Fruit fly (Drosophila melanogaster): ENCODE data around the gene CG7655.

The CG7655 gene

dm6 chr3R:17711646-17711975 lies 29.1 kb downstream of the CG7655 start:
- TF ChIP-seq CG1620 (GFP tag; optimal IDR thresholded peaks at IDR 0.05) = no peak
- TF ChIP-seq CG5204 (GFP tag; optimal IDR thresholded peaks at IDR 0.05) = no peak
- no peak for TF ChIP-seq CG11617 (GFP tag; optimal IDR thresholded peaks at IDR 0.05)
- no peak for TF ChIP-seq Crg-1 (GFP tag; optimal IDR thresholded peaks at IDR 0.05)
- no peak for TF ChIP-seq CG12768 (GFP tag; optimal IDR thresholded peaks at IDR 0.05)
- TF ChIP-seq ovo (GFP tag; optimal IDR thresholded peaks at IDR 0.05) = no peak

dm6 chr3R:17712623-17713521 lies 30.4 kb downstream of the CG7655 start:
- no peak for TF ChIP-seq CG1620 (GFP tag; optimal IDR thresholded peaks at IDR 0.05)
- peak; percentile 56 for TF ChIP-seq tj (GFP tag; optimal IDR thresholded peaks at IDR 0.05)
- peak; percentile 82 for TF ChIP-seq pad (GFP tag; optimal IDR thresholded peaks at IDR 0.05)
- peak; percentile 29 for TF ChIP-seq ovo (GFP tag; optimal IDR thresholded peaks at IDR 0.05)
- TF ChIP-seq bab1 (GFP tag; optimal IDR thresholded peaks at IDR 0.05) = no peak
- no peak for TF ChIP-seq CG7045 (GFP tag; optimal IDR thresholded peaks at IDR 0.05)
- TF ChIP-seq Hr96 (GFP tag; optimal IDR thresholded peaks at IDR 0.05) = no peak
- TF ChIP-seq cic (GFP tag; optimal IDR thresholded peaks at IDR 0.05) = peak; percentile 27
- TF ChIP-seq kay (GFP tag; ENCODE audit: borderline replicate concordance) = no peak
- TF ChIP-seq CG12768 (GFP tag; optimal IDR thresholded peaks at IDR 0.05) = peak; percentile 28

- TF ChIP-seq bab1 (GFP tag; optimal IDR thresholded peaks at IDR 0.05) = no peak
- no peak for TF ChIP-seq CG33017 (tag; optimal IDR thresholded peaks at IDR 0.05)
- peak; percentile 33 for TF ChIP-seq cic (GFP tag; optimal IDR thresholded peaks at IDR 0.05)
- peak; percentile 56 for TF ChIP-seq tj (GFP tag; optimal IDR thresholded peaks at IDR 0.05)
- TF ChIP-seq CG12768 (GFP tag; optimal IDR thresholded peaks at IDR 0.05) = no peak
- no peak for TF ChIP-seq CG5204 (GFP tag; optimal IDR thresholded peaks at IDR 0.05)
- no peak for TF ChIP-seq Hr96 (GFP tag; optimal IDR thresholded peaks at IDR 0.05)
- no peak for TF ChIP-seq pad (GFP tag; optimal IDR thresholded peaks at IDR 0.05)
- no peak for TF ChIP-seq Clk (GFP tag; optimal IDR thresholded peaks at IDR 0.05)
- no peak for TF ChIP-seq Crg-1 (GFP tag; optimal IDR thresholded peaks at IDR 0.05)
- TF ChIP-seq ovo (GFP tag; optimal IDR thresholded peaks at IDR 0.05) = peak; percentile 53
- no peak for TF ChIP-seq CG11617 (GFP tag; optimal IDR thresholded peaks at IDR 0.05)
- TF ChIP-seq kay (GFP tag; ENCODE audit: borderline replicate concordance) = no peak
- no peak for TF ChIP-seq CG1620 (GFP tag; optimal IDR thresholded peaks at IDR 0.05)
- TF ChIP-seq cnc (optimal IDR thresholded peaks at IDR 0.05) = no peak
- TF ChIP-seq Mnt (GFP tag; optimal IDR thresholded peaks at IDR 0.05) = no peak
- TF ChIP-seq CG7101 (tag; optimal IDR thresholded peaks at IDR 0.05) = no peak
- TF ChIP-seq CG7045 (GFP tag; optimal IDR thresholded peaks at IDR 0.05) = no peak
- no peak for TF ChIP-seq toe (GFP tag; optimal IDR thresholded peaks at IDR 0.05)
- TF ChIP-seq CG14711 (tag; optimal IDR thresholded peaks at IDR 0.05) = peak; percentile 58
These were observed 31.9 kb downstream of the CG7655 start for dm6 chr3R:17714370-17714769.

dm6 chr3R:17714773-17715344 lies 32.4 kb downstream of the CG7655 start:
- TF ChIP-seq pad (GFP tag; optimal IDR thresholded peaks at IDR 0.05) (peak; percentile 92), CG1620 (GFP tag; optimal IDR thresholded peaks at IDR 0.05) (no peak), CG7045 (GFP tag; optimal IDR thresholded peaks at IDR 0.05) (no peak), CG11617 (GFP tag; optimal IDR thresholded peaks at IDR 0.05) (no peak)

dm6 chr3R:17716858-17717596 lies 34.6 kb downstream of the CG7655 start:
- peak; percentile 58 for TF ChIP-seq tj (GFP tag; optimal IDR thresholded peaks at IDR 0.05)
- TF ChIP-seq CG5204 (GFP tag; optimal IDR thresholded peaks at IDR 0.05) = no peak
- TF ChIP-seq CG7101 (tag; optimal IDR thresholded peaks at IDR 0.05) = peak; percentile 47
- peak; percentile 27 for TF ChIP-seq CG7045 (GFP tag; optimal IDR thresholded peaks at IDR 0.05)
- TF ChIP-seq cic (GFP tag; optimal IDR thresholded peaks at IDR 0.05) = peak; percentile 74
- peak; percentile 66 for TF ChIP-seq Crg-1 (GFP tag; optimal IDR thresholded peaks at IDR 0.05)
- peak; percentile 34 for TF ChIP-seq CG33017 (tag; optimal IDR thresholded peaks at IDR 0.05)
- TF ChIP-seq kay (GFP tag; ENCODE audit: borderline replicate concordance) = no peak
- peak; percentile 99 for TF ChIP-seq CG14711 (tag; optimal IDR thresholded peaks at IDR 0.05)
- TF ChIP-seq bab1 (GFP tag; optimal IDR thresholded peaks at IDR 0.05) = peak; percentile 58
- peak; percentile 41 for TF ChIP-seq CG11617 (GFP tag; optimal IDR thresholded peaks at IDR 0.05)
- peak; percentile 70 for TF ChIP-seq pad (GFP tag; optimal IDR thresholded peaks at IDR 0.05)
- TF ChIP-seq Mnt (GFP tag; optimal IDR thresholded peaks at IDR 0.05) = peak; percentile 77
- no peak for TF ChIP-seq cnc (optimal IDR thresholded peaks at IDR 0.05)
- TF ChIP-seq CG1620 (GFP tag; optimal IDR thresholded peaks at IDR 0.05) = peak; percentile 21
- peak; percentile 49 for TF ChIP-seq Clk (GFP tag; optimal IDR thresholded peaks at IDR 0.05)
- TF ChIP-seq ovo (GFP tag; optimal IDR thresholded peaks at IDR 0.05) = peak; percentile 55
- TF ChIP-seq Hr96 (GFP tag; optimal IDR thresholded peaks at IDR 0.05) = peak; percentile 44
- TF ChIP-seq toe (GFP tag; optimal IDR thresholded peaks at IDR 0.05) = peak; percentile 11
- peak; percentile 58 for TF ChIP-seq CG12768 (GFP tag; optimal IDR thresholded peaks at IDR 0.05)

Data from whole organism, adult.